Worm (Caenorhabditis elegans) whole organism, dauer: Measurements from ENCODE around the gene Y62E10A.24.

Experiments
- unc-62 ChIP-seq: sonication (generic microtip); optimal IDR thresholded peaks from 2 replicates; lab custom pipeline; 2017; ENCODE audit warnings: missing biosample characterization, missing genetic modification reagents, missing genetic modification characterization

Y62E10A.24 gene

ce11 chrIV:13364869-13365268 lies 5.6 kb upstream of the Y62E10A.24 start, which contains the start of gene srsx-25:
TSS of gene srsx-25 (plus strand) at chrIV:13365169.
- TF ChIP-seq unc-62 (GFP tag; lab: Kevin White, UChicago) = no peak

- no peak for TF ChIP-seq unc-62 (GFP tag; lab: Kevin White, UChicago)
Measured at ce11 chrIV:13369120-13369842, 1.2 kb upstream of the Y62E10A.24 start, which contains the start of gene agt-1. TSS of gene agt-1 (minus strand) at chrIV:13369412.

DNA sequence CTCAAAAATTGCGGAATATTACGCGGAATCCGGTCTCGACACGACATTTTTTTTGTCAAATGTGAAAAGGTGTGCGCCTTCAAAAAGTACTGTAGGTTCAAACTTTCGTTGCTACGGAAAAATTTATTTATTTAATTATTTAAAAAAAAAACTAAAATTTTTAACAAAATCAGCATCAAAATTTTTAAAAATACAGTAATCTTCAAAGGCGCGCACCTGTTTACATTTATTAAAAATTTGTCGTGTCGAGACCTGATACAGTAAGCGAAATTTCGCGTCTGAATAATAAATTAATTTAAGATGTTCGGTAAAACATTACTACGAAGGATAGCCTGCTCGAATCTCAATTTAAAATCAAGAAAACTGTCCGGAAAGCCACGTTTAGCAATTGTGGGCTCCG lies 1.2 kb downstream of the Y62E10A.24 start, which contains the start of gene Y62E10A.6:
Gene Y62E10A.6 (plus strand): TSS at position 301 of the 400 bp plus-strand sequence.
- TF ChIP-seq unc-62 (GFP tag; lab: Kevin White, UChicago) = no peak

ce11 chrIV:13374918-13375317 lies 4.4 kb downstream of the Y62E10A.24 start:
- no peak for TF ChIP-seq unc-62 (GFP tag; lab: Kevin White, UChicago)

ce11 chrIV:13377716-13378115 lies 7.2 kb downstream of the Y62E10A.24 start, which contains the start of gene mau-8:
TSS of gene mau-8 (plus strand) at chrIV:13378016.
- TF ChIP-seq unc-62 (GFP tag; lab: Kevin White, UChicago) = no peak

- no peak for TF ChIP-seq unc-62 (GFP tag; lab: Kevin White, UChicago)
Measured at ce11 chrIV:13380506-13380905, 10.0 kb downstream of the Y62E10A.24 start.

DNA sequence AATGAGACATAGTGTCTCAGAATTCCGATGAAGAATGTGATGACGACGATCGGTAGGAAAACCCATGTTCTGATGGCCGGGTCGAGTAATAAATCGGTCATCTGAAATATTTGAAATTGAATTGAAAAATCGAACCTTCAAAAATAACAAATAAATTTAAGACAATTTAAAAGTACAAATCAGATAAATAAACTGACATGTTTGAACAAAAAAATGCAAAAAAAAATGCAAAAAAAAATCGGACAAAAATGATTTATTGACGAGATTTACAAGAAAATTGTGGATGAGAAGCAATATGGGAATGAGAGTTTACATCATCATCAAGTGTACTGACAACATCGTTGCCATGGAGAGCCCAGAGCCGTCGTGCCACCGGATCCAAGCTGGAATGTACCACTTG lies 11.3 kb downstream of the Y62E10A.24 start, which contains the start of gene emc-3:
Gene emc-3 (minus strand): TSS at position 101 of the 400 bp plus-strand sequence.
- no peak for TF ChIP-seq unc-62 (GFP tag; lab: Kevin White, UChicago)

ce11 chrIV:13383763-13384436 lies 13.4 kb downstream of the Y62E10A.24 start, which contains the start of gene rab-19:
TSS of gene rab-19 (minus strand) at chrIV:13384386.
- TF ChIP-seq unc-62 (GFP tag; lab: Kevin White, UChicago) = no peak

DNA sequence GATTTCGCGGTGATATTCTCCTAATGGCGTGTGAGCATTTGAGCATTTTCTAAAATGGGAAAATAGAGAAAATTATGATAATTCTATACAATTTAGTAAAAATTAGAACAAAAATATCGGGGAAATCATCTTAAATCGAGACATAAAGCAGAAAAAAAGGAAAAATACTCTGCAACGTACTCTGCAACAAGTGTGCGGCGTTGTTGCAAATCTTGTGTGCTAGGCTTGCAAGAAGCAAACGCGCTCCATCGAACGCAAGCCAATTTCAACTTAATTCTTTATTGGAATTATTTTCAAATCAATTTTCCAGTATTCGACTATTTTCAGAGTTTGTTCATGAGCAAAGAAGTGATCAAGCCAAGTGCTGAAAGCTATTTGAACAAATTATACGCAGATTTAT lies 15.5 kb downstream of the Y62E10A.24 start, which contains the start of the genes Y62E10A.20, Y62E10A.23 and mdt-9:
Gene Y62E10A.20 (minus strand): TSS at position 49 of the 400 bp plus-strand sequence.
Gene Y62E10A.23 (plus strand): TSS at position 282 of the 400 bp plus-strand sequence.
Gene mdt-9 (plus strand): TSS at position 338 of the 400 bp plus-strand sequence.
- TF ChIP-seq unc-62 (GFP tag; lab: Kevin White, UChicago) = no peak

DNA sequence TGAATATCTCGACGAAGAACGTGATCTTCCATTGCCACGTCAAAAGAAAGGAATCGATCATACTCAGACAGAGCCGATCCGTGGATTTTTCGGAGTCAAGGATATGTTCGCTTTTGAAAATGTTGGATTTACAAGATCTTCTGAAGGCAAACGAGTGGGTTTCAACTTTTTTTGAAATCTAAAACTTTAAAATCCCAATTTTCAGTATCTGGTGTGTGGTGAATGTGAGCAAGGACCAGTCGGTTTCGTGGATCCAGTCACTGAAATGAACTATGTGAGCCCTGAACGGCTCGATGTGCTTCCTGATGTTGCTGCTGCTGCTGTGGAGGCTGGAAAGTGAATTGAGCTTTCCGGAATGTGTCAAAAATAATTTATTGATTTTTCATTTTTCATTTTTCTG lies 16.4 kb downstream of the Y62E10A.24 start, which contains the start of gene lsm-3:
Gene lsm-3 (plus strand): TSS at position 301 of the 400 bp plus-strand sequence.
- no peak for TF ChIP-seq unc-62 (GFP tag; lab: Kevin White, UChicago)

ce11 chrIV:13388779-13389178 lies 18.3 kb downstream of the Y62E10A.24 start:
- TF ChIP-seq unc-62 (GFP tag; lab: Kevin White, UChicago) = no peak

DNA sequence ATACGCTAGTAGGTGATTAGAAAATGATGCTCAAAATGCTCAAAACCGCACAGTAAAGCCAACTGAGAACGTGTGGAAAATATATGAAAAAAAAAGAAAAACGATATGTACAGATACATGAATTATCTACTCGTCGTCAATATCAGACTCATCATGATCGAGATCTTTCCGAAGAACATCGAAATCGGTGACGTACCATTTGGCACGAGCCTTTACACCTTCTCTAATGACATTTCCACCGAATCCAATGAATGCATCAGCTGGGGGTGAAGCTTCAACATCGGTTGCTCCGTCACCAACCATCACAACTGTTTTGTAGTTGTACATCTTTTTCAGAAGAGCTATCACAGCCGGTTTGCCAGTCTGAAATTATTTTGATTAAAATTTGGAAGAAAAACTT lies 18.7 kb downstream of the Y62E10A.24 start:
- TF ChIP-seq unc-62 (GFP tag; lab: Kevin White, UChicago) = no peak

ce11 chrIV:13390770-13391169 lies 20.3 kb downstream of the Y62E10A.24 start:
- no peak for TF ChIP-seq unc-62 (GFP tag; lab: Kevin White, UChicago)

ce11 chrIV:13392230-13392629 lies 21.7 kb downstream of the Y62E10A.24 start:
- no peak for TF ChIP-seq unc-62 (GFP tag; lab: Kevin White, UChicago)

ce11 chrIV:13393246-13393716 lies 22.8 kb downstream of the Y62E10A.24 start:
- no peak for TF ChIP-seq unc-62 (GFP tag; lab: Kevin White, UChicago)

- TF ChIP-seq unc-62 (GFP tag; lab: Kevin White, UChicago) = no peak
Measured at ce11 chrIV:13394686-13395085, 24.2 kb downstream of the Y62E10A.24 start.
